Worm (Caenorhabditis elegans) whole organism, L3 larva: Measurements from ENCODE around the gene srt-44.
"Not testable (repeated sequence)": the region's sequence is repeated elsewhere in the genome, so short reads cannot be mapped to it uniquely, and the experiment has no call there.

Experiments
- ZK546.5 ChIP-seq: sonication (generic microtip); optimal IDR thresholded peaks from 2 replicates; lab custom pipeline; 2017; ENCODE audit warnings: missing biosample characterization, missing genetic modification characterization
- ama-1 ChIP-seq: fragments of 150-350 bp; optimal IDR thresholded peaks from 2 replicates; lab custom pipeline; 2018
- ceh-16 ChIP-seq: sonication (generic microtip); optimal IDR thresholded peaks from 2 replicates; lab custom pipeline; 2017; ENCODE audit warnings: missing biosample characterization, missing genetic modification characterization
- ceh-82 ChIP-seq: fragments of 150-350 bp; optimal IDR thresholded peaks from 2 replicates; lab custom pipeline; 2014; ENCODE audit warnings: missing biosample characterization, missing genetic modification characterization
- ceh-9 ChIP-seq: sonication (generic microtip); optimal IDR thresholded peaks from 2 replicates; lab custom pipeline; 2018; ENCODE audit warnings: missing biosample characterization, missing genetic modification characterization
- daf-12 ChIP-seq: fragments of 150-350 bp; optimal IDR thresholded peaks from 2 replicates; lab custom pipeline; 2014; ENCODE audit warnings: missing biosample characterization, missing genetic modification reagents, missing genetic modification characterization
- egl-27 ChIP-seq: sonication (generic microtip); optimal IDR thresholded peaks from 4 replicates; lab custom pipeline; 2017; ENCODE audit warnings: missing biosample characterization, missing genetic modification reagents, missing genetic modification characterization
- elt-1 ChIP-seq: fragments of 150-350 bp; optimal IDR thresholded peaks from 2 replicates; lab custom pipeline; 2014; ENCODE audit warnings: missing biosample characterization, missing genetic modification characterization
- elt-2 ChIP-seq: sonication (generic microtip); optimal IDR thresholded peaks from 2 replicates; lab custom pipeline; 2016; ENCODE audit warnings: missing genetic modification reagents, mild to moderate bottlenecking, missing genetic modification characterization, missing compliant biosample characterization
- elt-3 ChIP-seq, 3 experiments: fragments of 150-350 bp in 1 of 3; sonication (generic microtip) in 2 of 3; optimal IDR thresholded peaks; 2 replicates in 2 of 3; 4 replicates in 1 of 3; lab custom pipeline; 2014 to 2017; ENCODE audit warnings: missing biosample characterization in 3 of 3, missing genetic modification characterization in 3 of 3
- eor-1 ChIP-seq, 2 experiments: fragments of 150-350 bp; optimal IDR thresholded peaks; 2 replicates each; lab custom pipeline; 2014 to 2018; ENCODE audit warnings: missing biosample characterization in 2 of 2, missing genetic modification characterization in 2 of 2
- fkh-2 ChIP-seq: fragments of 150-350 bp; optimal IDR thresholded peaks from 2 replicates; lab custom pipeline; 2014; ENCODE audit warnings: missing biosample characterization, missing genetic modification reagents, missing genetic modification characterization
- fos-1 ChIP-seq: fragments of 150-350 bp; optimal IDR thresholded peaks from 2 replicates; lab custom pipeline; 2014; ENCODE audit warnings: missing biosample characterization, missing genetic modification characterization
- jun-1 ChIP-seq: fragments of 150-350 bp; optimal IDR thresholded peaks from 2 replicates; lab custom pipeline; 2014; ENCODE audit warnings: missing biosample characterization, missing genetic modification reagents, missing genetic modification characterization
- lin-15B ChIP-seq: fragments of 150-350 bp; optimal IDR thresholded peaks from 2 replicates; lab custom pipeline; 2014; ENCODE audit warnings: missing biosample characterization, missing genetic modification characterization
- lsy-12 ChIP-seq: sonication (generic microtip); optimal IDR thresholded peaks from 2 replicates; lab custom pipeline; 2016; ENCODE audit warnings: mild to moderate bottlenecking, missing genetic modification characterization, missing compliant biosample characterization
- mdl-1 ChIP-seq: fragments of 150-350 bp; optimal IDR thresholded peaks from 2 replicates; lab custom pipeline; 2014; ENCODE audit warnings: missing biosample characterization, missing genetic modification characterization
- nhr-11 ChIP-seq: fragments of 150-350 bp; optimal IDR thresholded peaks from 2 replicates; lab custom pipeline; 2014; ENCODE audit warnings: missing biosample characterization, missing genetic modification characterization
- nhr-12 ChIP-seq: fragments of 150-350 bp; optimal IDR thresholded peaks from 2 replicates; lab custom pipeline; 2014; ENCODE audit warnings: missing biosample characterization, missing genetic modification characterization
- nhr-23 ChIP-seq: fragments of 150-350 bp; optimal IDR thresholded peaks from 2 replicates; lab custom pipeline; 2014; ENCODE audit warnings: missing biosample characterization, missing genetic modification reagents, missing genetic modification characterization
- nhr-237 ChIP-seq: fragments of 150-350 bp; optimal IDR thresholded peaks from 2 replicates; lab custom pipeline; 2014; ENCODE audit warnings: missing biosample characterization, missing genetic modification characterization
- nhr-25 ChIP-seq: sonication (generic microtip); optimal IDR thresholded peaks from 2 replicates; lab custom pipeline; 2017; ENCODE audit warnings: missing biosample characterization, missing genetic modification characterization
- nhr-28 ChIP-seq: fragments of 150-350 bp; optimal IDR thresholded peaks from 2 replicates; lab custom pipeline; 2014; ENCODE audit warnings: missing biosample characterization, missing genetic modification characterization
- nhr-43 ChIP-seq: sonication (generic microtip); optimal IDR thresholded peaks from 2 replicates; lab custom pipeline; 2016; ENCODE audit warnings: mild to moderate bottlenecking, missing genetic modification characterization, missing compliant biosample characterization; ENCODE audit not compliant: poor library complexity, severe bottlenecking
- nhr-67 ChIP-seq: fragments of 150-350 bp; optimal IDR thresholded peaks from 2 replicates; lab custom pipeline; 2014; ENCODE audit warnings: missing biosample characterization, missing genetic modification characterization
- nhr-76 ChIP-seq: fragments of 150-350 bp; sonication (generic microtip); optimal IDR thresholded peaks from 5 replicates; lab custom pipeline; 2014; ENCODE audit warnings: missing biosample characterization, missing genetic modification characterization
- pqm-1 ChIP-seq: fragments of 150-350 bp; optimal IDR thresholded peaks from 2 replicates; lab custom pipeline; 2017; ENCODE audit warnings: missing biosample characterization, missing genetic modification characterization, inconsistent platforms
- tbx-2 ChIP-seq: sonication (generic microtip); optimal IDR thresholded peaks from 2 replicates; lab custom pipeline; 2016; ENCODE audit warnings: mild to moderate bottlenecking, missing genetic modification characterization, missing compliant biosample characterization
- zag-1 ChIP-seq: fragments of 150-350 bp; optimal IDR thresholded peaks from 2 replicates; lab custom pipeline; 2014; ENCODE audit warnings: missing biosample characterization, missing genetic modification characterization
- ztf-11 ChIP-seq: fragments of 150-350 bp; optimal IDR thresholded peaks from 2 replicates; lab custom pipeline; 2014; ENCODE audit warnings: missing biosample characterization, missing genetic modification characterization
- ztf-4 ChIP-seq: fragments of 150-350 bp; optimal IDR thresholded peaks from 2 replicates; lab custom pipeline; 2014; ENCODE audit warnings: missing biosample characterization, missing genetic modification characterization

Gene srt-44

DNA sequence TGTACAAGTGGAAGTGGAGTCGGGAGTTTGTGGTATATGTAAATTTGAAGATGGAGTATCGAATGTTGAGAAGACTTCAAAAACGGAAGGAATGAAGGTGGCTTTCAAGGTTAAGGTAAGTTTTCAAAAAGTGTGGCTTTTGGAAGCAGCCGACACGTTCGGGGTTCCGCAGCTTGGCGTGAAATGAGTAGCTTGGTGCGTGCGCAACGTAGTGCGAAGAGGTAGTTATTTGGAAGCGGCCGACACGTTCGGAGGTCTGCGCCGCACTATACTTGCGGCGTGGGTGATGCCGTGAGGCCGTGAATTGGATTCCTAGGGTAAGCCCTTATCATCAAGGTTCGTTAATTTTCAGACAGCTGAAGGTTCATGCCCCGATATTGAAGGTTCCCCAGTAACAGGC, 17.3 kb downstream of the srt-44 start, which contains the start of gene clec-189:
Gene clec-189, plus strand, starts transcription at position 92 of the 400 bp plus-strand sequence.
- TF ChIP-seq nhr-28 (no peak), zag-1 (tag; lab: Kevin White, UChicago) (no peak), nhr-237 (no peak), jun-1 (tag; lab: Kevin White, UChicago) (no peak), fos-1 (tag; lab: Kevin White, UChicago) (no peak), pqm-1 (tag; lab: Kevin White, UChicago) (no peak), nhr-43 (no peak), nhr-11 (no peak), ceh-16 (tag; lab: Kevin White, UChicago) (no peak)

DNA sequence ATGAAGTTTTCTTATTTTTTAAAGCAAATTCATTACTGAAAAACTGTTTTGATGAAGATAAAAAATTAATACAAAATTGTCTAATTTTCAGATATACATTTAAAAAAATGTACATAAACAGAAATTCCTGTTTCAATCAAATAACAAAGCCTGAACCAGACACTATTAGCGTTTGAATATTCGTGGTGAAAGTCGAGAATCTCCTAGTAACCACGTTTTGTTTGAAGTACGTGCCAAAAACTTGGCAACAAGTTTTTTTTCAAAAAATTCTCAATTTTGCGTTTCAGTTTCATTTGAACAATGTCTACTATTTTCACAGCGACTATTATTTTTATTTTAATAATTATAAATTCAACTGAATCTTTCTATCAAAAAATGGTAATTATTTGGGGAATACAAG, 19.5 kb downstream of the srt-44 start, which contains the start of gene M199.7:
Gene M199.7, plus strand, starts transcription at position 301 of the 400 bp plus-strand sequence.
- TF ChIP-seq ceh-16 (tag; lab: Kevin White, UChicago) (no peak), egl-27 (no peak)
- TF ChIP-seq, all 47 proteins: peak for 0

DNA sequence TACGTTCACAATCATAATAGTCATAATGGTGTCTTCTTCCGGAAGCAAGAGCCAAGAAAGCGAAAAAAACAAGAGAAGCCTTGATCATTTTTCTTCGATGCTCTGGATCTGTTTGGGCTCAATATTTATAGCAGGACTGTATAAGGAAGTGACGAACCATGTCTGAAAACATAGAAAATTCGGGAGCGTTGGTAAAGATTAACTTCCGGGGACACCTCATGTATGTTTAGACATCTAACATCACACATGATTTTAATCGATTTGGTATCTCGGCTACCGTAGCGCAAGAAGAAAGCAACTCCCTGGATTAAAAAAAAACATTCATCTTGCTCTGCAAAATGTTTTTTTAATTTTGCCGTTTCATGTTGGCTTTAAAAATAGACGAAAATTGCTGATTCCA, 22.6 kb downstream of the srt-44 start, which contains the start of gene clec-190:
Gene clec-190, minus strand, starts transcription at position 101 of the 400 bp plus-strand sequence.
- no peak for TF ChIP-seq nhr-25
- no peak for TF ChIP-seq nhr-76 (tag; lab: Kevin White, UChicago)
- no peak for TF ChIP-seq fkh-2 (tag; lab: Kevin White, UChicago)

DNA sequence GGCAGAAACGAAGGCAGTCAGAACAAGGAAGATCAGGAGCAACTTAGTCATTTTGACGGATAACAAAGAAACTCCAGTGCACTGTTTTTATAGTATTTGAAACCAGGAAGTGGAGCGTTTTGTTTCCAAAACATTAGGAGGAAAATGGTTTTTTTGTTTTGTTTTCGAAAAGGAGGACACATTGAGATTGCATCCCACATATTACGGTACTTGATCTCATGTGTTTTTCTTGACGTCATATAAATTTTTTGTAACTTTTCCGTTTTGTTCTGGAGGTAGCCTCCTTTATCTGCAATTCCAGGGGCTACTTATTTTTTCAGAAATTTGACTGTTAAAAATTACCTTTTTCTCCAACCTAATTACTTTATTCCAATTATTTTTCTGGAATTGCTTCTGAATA, 24.3 kb downstream of the srt-44 start, which contains the start of gene M199.9:
Gene M199.9, minus strand, starts transcription at position 101 of the 400 bp plus-strand sequence.
- TF ChIP-seq fkh-2 (tag; lab: Kevin White, UChicago) (no peak), nhr-43 (no peak)
- TF ChIP-seq, all 47 proteins: peak for 0

DNA sequence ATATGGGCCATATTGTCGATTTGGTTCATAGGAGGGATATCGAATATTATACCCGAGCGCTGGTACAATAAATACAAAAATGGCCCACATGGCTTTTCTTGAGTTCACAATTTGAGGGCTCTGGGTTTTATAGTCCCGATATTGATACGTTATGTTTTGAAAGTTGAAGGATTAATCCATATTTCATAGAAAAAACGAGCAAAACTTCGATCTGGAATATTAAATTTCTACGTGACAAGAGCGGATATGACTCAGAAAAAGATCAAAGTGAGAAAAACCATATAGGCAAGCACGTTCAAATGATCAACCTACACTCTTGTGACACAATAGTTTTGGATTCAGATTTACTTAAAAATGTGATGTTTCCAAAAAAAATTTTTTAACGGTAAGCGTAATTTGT, 28.3 kb downstream of the srt-44 start, which contains the start of gene col-135:
Gene col-135, minus strand, starts transcription at position 101 of the 400 bp plus-strand sequence.
- TF ChIP-seq nhr-43 = no peak
- no peak for TF ChIP-seq nhr-237
- TF ChIP-seq nhr-12 (tag; lab: Kevin White, UChicago) = no peak
- TF ChIP-seq, all 47 proteins: peak for 0

DNA sequence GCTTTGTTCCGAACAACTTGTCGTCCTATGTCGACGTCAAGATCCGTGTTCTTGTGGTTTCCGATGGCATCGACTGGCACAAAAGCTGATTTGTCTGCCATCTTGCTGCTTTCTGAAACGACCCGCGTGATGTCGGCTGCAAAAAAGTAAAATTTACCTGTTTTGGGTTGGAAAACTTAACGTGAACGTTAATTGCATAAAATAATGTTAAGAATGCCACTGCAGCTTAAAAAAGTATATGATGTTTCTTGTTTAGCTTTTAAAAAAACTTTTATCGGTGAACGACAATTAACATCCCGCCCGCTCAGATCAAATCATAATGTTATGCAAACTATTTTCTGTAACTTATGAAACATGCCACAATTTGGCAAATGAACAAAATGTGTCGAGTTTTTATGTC, 30.5 kb downstream of the srt-44 start, which contains the start of gene M199.8:
Gene M199.8, minus strand, starts transcription at position 101 of the 400 bp plus-strand sequence.
- TF ChIP-seq ztf-11, nhr-23, elt-2 (tag; lab: Kevin White, UChicago): not testable (repeated sequence)

DNA sequence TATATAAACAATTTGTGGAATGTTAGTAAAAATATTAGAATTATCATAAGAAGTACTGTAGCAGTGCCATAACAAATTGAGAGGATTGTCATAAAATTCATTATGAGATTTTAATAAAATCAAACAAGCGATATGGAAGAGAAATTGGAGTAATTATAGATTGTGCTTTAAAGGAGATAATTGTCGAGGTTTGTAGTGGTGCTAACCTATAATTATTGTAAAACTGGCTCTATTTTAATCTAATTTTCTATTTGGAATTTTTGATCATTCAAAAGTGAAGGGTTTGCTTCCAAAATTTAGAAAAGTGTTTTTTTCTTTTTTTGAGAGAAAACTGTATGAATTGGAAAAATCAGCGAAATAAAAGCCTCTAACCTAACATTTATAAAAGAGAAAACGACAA, 37.4 kb downstream of the srt-44 start, which contains the start of gene srg-51:
Gene srg-51, minus strand, starts transcription at position 101 of the 400 bp plus-strand sequence.
- no peak for TF ChIP-seq ceh-82
- TF ChIP-seq ztf-11 (tag; lab: Kevin White, UChicago) = no peak
- no peak for TF ChIP-seq nhr-23 (tag; lab: Kevin White, UChicago)
- TF ChIP-seq ceh-9 (tag; lab: Kevin White, UChicago) = no peak
- no peak for TF ChIP-seq elt-3 (tag; optimal IDR thresholded peaks at IDR 0.05; lab: Kevin White, UChicago)
- no peak for TF ChIP-seq egl-27
- TF ChIP-seq lsy-12 (tag; lab: Kevin White, UChicago) = no peak
- TF ChIP-seq elt-1 (tag; lab: Kevin White, UChicago) = no peak
- TF ChIP-seq nhr-12 (tag; lab: Kevin White, UChicago) = no peak
- no peak for TF ChIP-seq tbx-2 (tag; lab: Kevin White, UChicago)
- no peak for TF ChIP-seq ceh-16 (tag; lab: Kevin White, UChicago)
- no peak for TF ChIP-seq ama-1 (lab: Kevin White, UChicago)
- TF ChIP-seq daf-12 (tag; lab: Kevin White, UChicago) = no peak
- TF ChIP-seq nhr-25 = no peak
- no peak for TF ChIP-seq elt-2 (tag; lab: Kevin White, UChicago)
- TF ChIP-seq nhr-11 = no peak
- TF ChIP-seq nhr-76 (tag; lab: Kevin White, UChicago) = no peak
- TF ChIP-seq fos-1 (tag; lab: Kevin White, UChicago) = no peak

DNA sequence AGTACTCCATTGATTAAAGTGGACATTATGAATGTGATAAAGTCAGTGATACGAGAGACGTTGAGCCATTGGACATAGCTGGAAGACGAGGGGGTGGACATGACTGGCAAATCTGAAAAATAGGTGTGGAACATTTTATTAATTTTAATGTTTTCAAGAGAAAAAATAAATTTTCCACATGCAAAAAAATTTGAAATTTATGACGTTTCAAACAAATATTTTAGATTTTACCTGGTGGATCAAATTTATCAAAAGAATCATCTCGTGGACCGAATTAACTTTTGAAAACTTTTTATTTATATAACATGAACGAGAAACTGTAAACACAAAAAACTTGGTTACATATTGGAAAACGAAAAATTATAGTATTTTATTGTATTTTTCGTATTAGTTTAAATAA, 43.7 kb downstream of the srt-44 start, which contains the start of gene str-78:
Gene str-78, minus strand, starts transcription at position 101 of the 400 bp plus-strand sequence.
- no peak for TF ChIP-seq elt-2 (tag; lab: Kevin White, UChicago)
- no peak for TF ChIP-seq nhr-25
- no peak for TF ChIP-seq lin-15B
- TF ChIP-seq mdl-1 = no peak
- no peak for TF ChIP-seq ztf-4 (tag; lab: Kevin White, UChicago)
- TF ChIP-seq eor-1 (tag; optimal IDR thresholded peaks at IDR 0.05; lab: Kevin White, UChicago) = no peak
- TF ChIP-seq ZK546.5 (tag; lab: Kevin White, UChicago) = no peak
- no peak for TF ChIP-seq nhr-28
- TF ChIP-seq nhr-67 (tag; lab: Kevin White, UChicago) = no peak
- no peak for TF ChIP-seq nhr-12 (tag; lab: Kevin White, UChicago)
- no peak for TF ChIP-seq egl-27
